Fruit fly (Drosophila melanogaster) whole organism, wandering third instar larva: Measurements from ENCODE around the gene CG14089.
A peak's percentile ranks its signal among the peaks of the same experiment; 100 is the strongest.

Source experiments
- CG9705 ChIP-seq: fragments of 200-800 bp; sonication (Bioruptor generic); optimal IDR thresholded peaks from 2 replicates; lab custom pipeline; 2018; ENCODE audit warnings: missing biosample characterization, mild to moderate bottlenecking, missing genetic modification characterization
- Dfd ChIP-seq: fragments of >200 bp; optimal IDR thresholded peaks from 2 replicates; lab custom pipeline; 2017; ENCODE audit warnings: missing biosample characterization, missing genetic modification characterization
- Dif ChIP-seq: fragments of 200-275, 200-300 bp; sonication (Bioruptor generic); optimal IDR thresholded peaks from 2 replicates; lab custom pipeline; 2018; ENCODE audit warnings: missing biosample characterization, missing genetic modification characterization; ENCODE audit not compliant: partially characterized antibody
- GATAd ChIP-seq: sonication (Bioruptor generic); optimal IDR thresholded peaks from 2 replicates; lab custom pipeline; 2016; ENCODE audit warnings: missing biosample characterization, missing genetic modification characterization
- Hr78 ChIP-seq: fragments of >200 bp; optimal IDR thresholded peaks from 2 replicates; lab custom pipeline; 2017; ENCODE audit warnings: missing biosample characterization, missing genetic modification characterization
- Hr83 ChIP-seq: fragments of 200-300 bp; sonication (Bioruptor generic); optimal IDR thresholded peaks from 2 replicates; lab custom pipeline; 2016; ENCODE audit warnings: missing biosample characterization, mild to moderate bottlenecking, missing genetic modification characterization, moderate library complexity; ENCODE audit not compliant: poor library complexity, severe bottlenecking
- Jra ChIP-seq: sonication (Bioruptor generic); optimal IDR thresholded peaks from 2 replicates; lab custom pipeline; 2016; ENCODE audit warnings: missing biosample characterization, missing genetic modification characterization
- Mio ChIP-seq: sonication (Bioruptor generic); optimal IDR thresholded peaks from 2 replicates; lab custom pipeline; 2016; ENCODE audit warnings: missing biosample characterization, missing genetic modification characterization
- N ChIP-seq: fragments of >200 bp; optimal IDR thresholded peaks from 2 replicates; lab custom pipeline; 2018; ENCODE audit warnings: missing biosample characterization, missing external identifiers, missing genetic modification characterization
- OdsH ChIP-seq: fragments of 200-800 bp; sonication (Bioruptor generic); optimal IDR thresholded peaks from 2 replicates; lab custom pipeline; 2016; ENCODE audit warnings: missing biosample characterization, mild to moderate bottlenecking, missing genetic modification characterization
- Rel ChIP-seq, 2 experiments: fragments of 200-800 bp; sonication (Bioruptor generic) in 1 of 2; optimal IDR thresholded peaks; 2 replicates in 1 of 2; 3 replicates in 1 of 2; lab custom pipeline; 2016 to 2019; ENCODE audit warnings: mild to moderate bottlenecking in 2 of 2, missing biosample characterization in 2 of 2, missing genetic modification characterization in 2 of 2, moderate library complexity in 1 of 2
- Sp1 ChIP-seq: fragments of 200-800 bp; sonication (Bioruptor generic); optimal IDR thresholded peaks from 3 replicates; lab custom pipeline; 2019; ENCODE audit warnings: missing biosample characterization, mild to moderate bottlenecking, missing genetic modification characterization, moderate library complexity
- Vsx2 ChIP-seq: fragments of 200-300, 225-300 bp; sonication (Bioruptor generic); optimal IDR thresholded peaks from 2 replicates; lab custom pipeline; 2018; ENCODE audit warnings: missing biosample characterization, missing genetic modification characterization; ENCODE audit not compliant: partially characterized antibody
- br ChIP-seq: fragments of 200-800 bp; sonication (Bioruptor generic); optimal IDR thresholded peaks from 2 replicates; lab custom pipeline; 2016; ENCODE audit warnings: missing biosample characterization, missing genetic modification characterization
- brk ChIP-seq: fragments of 200-800 bp; sonication (Bioruptor generic); optimal IDR thresholded peaks from 2 replicates; lab custom pipeline; 2016; ENCODE audit warnings: missing biosample characterization, mild to moderate bottlenecking, missing genetic modification characterization
- dmrt93B ChIP-seq: fragments of 200-800 bp; sonication (Bioruptor generic); optimal IDR thresholded peaks from 2 replicates; lab custom pipeline; 2018; ENCODE audit warnings: missing biosample characterization, mild to moderate bottlenecking, missing genetic modification characterization
- dsf ChIP-seq: sonication (Bioruptor generic); optimal IDR thresholded peaks from 2 replicates; lab custom pipeline; 2016; ENCODE audit warnings: missing biosample characterization, missing genetic modification characterization, borderline replicate concordance
- foxo ChIP-seq, 2 experiments: fragments of 200-800 bp; sonication (Bioruptor generic); optimal IDR thresholded peaks; 2 replicates in 1 of 2; 3 replicates in 1 of 2; lab custom pipeline; 2016 to 2017; ENCODE audit warnings: missing biosample characterization in 2 of 2, missing genetic modification characterization in 2 of 2
- fru ChIP-seq: fragments of 200-800 bp; sonication (Bioruptor generic); optimal IDR thresholded peaks from 3 replicates; lab custom pipeline; 2016; ENCODE audit warnings: missing biosample characterization, mild to moderate bottlenecking, missing genetic modification characterization
- h ChIP-seq: fragments of 200-800 bp; sonication (Bioruptor generic); optimal IDR thresholded peaks from 3 replicates; lab custom pipeline; 2016; ENCODE audit warnings: missing biosample characterization, mild to moderate bottlenecking, missing genetic modification characterization
- lola ChIP-seq: fragments of >200 bp; optimal IDR thresholded peaks from 2 replicates; lab custom pipeline; 2017; ENCODE audit warnings: missing biosample characterization, missing genetic modification characterization
- pan ChIP-seq: fragments of >200 bp; optimal IDR thresholded peaks from 2 replicates; lab custom pipeline; 2017
- psq ChIP-seq: fragments of 200-800 bp; sonication (Bioruptor generic); optimal IDR thresholded peaks from 3 replicates; lab custom pipeline; 2017; ENCODE audit warnings: missing biosample characterization, mild to moderate bottlenecking, missing genetic modification characterization, moderate library complexity
- rgr ChIP-seq: fragments of 200-800 bp; sonication (Bioruptor generic); optimal IDR thresholded peaks from 3 replicates; lab custom pipeline; 2016; ENCODE audit warnings: missing biosample characterization, mild to moderate bottlenecking, missing genetic modification characterization
- sage ChIP-seq: fragments of 200-800 bp; sonication (Bioruptor generic); optimal IDR thresholded peaks from 2 replicates; lab custom pipeline; 2016; ENCODE audit warnings: missing biosample characterization, mild to moderate bottlenecking, missing genetic modification characterization
- sv ChIP-seq: fragments of 200-800 bp; sonication (Bioruptor generic); optimal IDR thresholded peaks from 3 replicates; lab custom pipeline; 2016; ENCODE audit warnings: missing biosample characterization, missing genetic modification characterization
- tai ChIP-seq: sonication (Bioruptor generic); optimal IDR thresholded peaks from 2 replicates; lab custom pipeline; 2016; ENCODE audit warnings: missing biosample characterization, missing genetic modification characterization
- woc ChIP-seq: sonication (Bioruptor generic); optimal IDR thresholded peaks from 2 replicates; lab custom pipeline; 2016; ENCODE audit warnings: missing biosample characterization, mild to moderate bottlenecking, missing genetic modification characterization

CG14089 gene

dm6 chr3L:19291465-19292413 lies 11.1 kb upstream of the CG14089 start:
- TF ChIP-seq Dif (GFP tag; lab: Kevin White, UChicago) (peak; percentile 7), rgr (no peak), CG9705 (GFP tag; lab: Kevin White, UChicago) (no peak), Jra (GFP tag; lab: Kevin White, UChicago) (no peak), sage (GFP tag; lab: Kevin White, UChicago) (peak; percentile 12), Hr83 (GFP tag; lab: Kevin White, UChicago) (no peak), GATAd (GFP tag; lab: Kevin White, UChicago) (no peak), lola (no peak), dmrt93B (no peak), Mio (GFP tag; lab: Kevin White, UChicago) (no peak), br (GFP tag; lab: Kevin White, UChicago) (no peak), woc (no peak), psq (no peak), Rel (GFP tag; optimal IDR thresholded peaks at IDR 0.05; lab: Kevin White, UChicago) (no peak), Rel (tag; optimal IDR thresholded peaks at IDR 0.05; lab: Kevin White, UChicago) (peak; percentile 73), foxo (GFP tag; optimal IDR thresholded peaks at IDR 0.05; lab: Kevin White, UChicago) (no peak), Dfd (no peak), dsf (no peak)
- TF ChIP-seq, all 38 proteins: peak for 3

- TF ChIP-seq Rel (GFP tag; optimal IDR thresholded peaks at IDR 0.05; lab: Kevin White, UChicago) (no peak), Rel (tag; optimal IDR thresholded peaks at IDR 0.05; lab: Kevin White, UChicago) (no peak), CG9705 (GFP tag; lab: Kevin White, UChicago) (no peak), Vsx2 (no peak), lola (no peak), N (GFP tag; lab: Kevin White, UChicago) (no peak), foxo (GFP tag; optimal IDR thresholded peaks at IDR 0.05; lab: Kevin White, UChicago) (no peak), psq (no peak), Mio (GFP tag; lab: Kevin White, UChicago) (no peak), OdsH (GFP tag; lab: Kevin White, UChicago) (no peak), dsf (no peak), h (no peak), br (GFP tag; lab: Kevin White, UChicago) (no peak)
These were observed 8.8 kb upstream of the CG14089 start for dm6 chr3L:19289411-19289810.

dm6 chr3L:19288395-19288969 lies 7.9 kb upstream of the CG14089 start:
- no peak for TF ChIP-seq brk (GFP tag; lab: Kevin White, UChicago)
- TF ChIP-seq dsf = no peak
- TF ChIP-seq Rel (GFP tag; optimal IDR thresholded peaks at IDR 0.05; lab: Kevin White, UChicago) = no peak
- peak; percentile 80 for TF ChIP-seq Rel (tag; optimal IDR thresholded peaks at IDR 0.05; lab: Kevin White, UChicago)

- no peak for TF ChIP-seq dmrt93B
- TF ChIP-seq Dfd = peak; percentile 98
These were observed 317 bp downstream of the CG14089 start for dm6 chr3L:19280283-19280682.

dm6 chr3L:19275491-19275890 lies 5.1 kb downstream of the CG14089 start, which contains the start of gene CG14086:
Gene CG14086 (plus strand): TSS chr3L:19275791.
- TF ChIP-seq fru = no peak
- no peak for TF ChIP-seq GATAd (GFP tag; lab: Kevin White, UChicago)
- TF ChIP-seq OdsH (GFP tag; lab: Kevin White, UChicago) = no peak
- TF ChIP-seq sage (GFP tag; lab: Kevin White, UChicago) = no peak
- no peak for TF ChIP-seq pan
- TF ChIP-seq lola = no peak
- TF ChIP-seq dsf = no peak
- TF ChIP-seq Dif (GFP tag; lab: Kevin White, UChicago) = no peak
- no peak for TF ChIP-seq Hr83 (GFP tag; lab: Kevin White, UChicago)
- TF ChIP-seq Dfd = no peak
- no peak for TF ChIP-seq sv (GFP tag; lab: Kevin White, UChicago)
- TF ChIP-seq CG9705 (GFP tag; lab: Kevin White, UChicago) = no peak
- TF ChIP-seq Vsx2 = no peak
- no peak for TF ChIP-seq tai (GFP tag; lab: Kevin White, UChicago)
- no peak for TF ChIP-seq h
- TF ChIP-seq foxo (GFP tag; optimal IDR thresholded peaks at IDR 0.05; lab: Kevin White, UChicago) = no peak
- no peak for TF ChIP-seq Sp1 (GFP tag; lab: Kevin White, UChicago)
- no peak for TF ChIP-seq Hr78 (GFP tag; lab: Kevin White, UChicago)
